Fruit fly (Drosophila melanogaster) whole organism, embryonic: ENCODE measurements around the gene CG13385.

Experiments used
- Abd-B ChIP-seq: fragments of 200-800 bp; sonication (Bioruptor generic); optimal IDR thresholded peaks from 2 replicates; lab custom pipeline; 2018; ENCODE audit warnings: missing biosample characterization, mild to moderate bottlenecking, missing genetic modification characterization, moderate library complexity
- Antp ChIP-seq: fragments of 200-800 bp; sonication (Bioruptor generic); optimal IDR thresholded peaks from 3 replicates; lab custom pipeline; 2016; ENCODE audit warnings: missing biosample characterization, missing genetic modification characterization
- Atf6 ChIP-seq: fragments of 200-800 bp; sonication (Bioruptor generic); IDR thresholded peaks from 2 replicates; pipeline ENCODE4 v1.3.6; 2022; ENCODE audit warnings: missing biosample characterization, missing genetic modification characterization
- Awh ChIP-seq: fragments of 200-800 bp; sonication (Bioruptor generic); IDR thresholded peaks from 2 replicates; pipeline ENCODE4, ENCODE4 v1.3.6; 2022; ENCODE audit warnings: missing biosample characterization, missing genetic modification characterization
- CG10543 ChIP-seq: fragments of 200-800 bp; sonication (Bioruptor generic); optimal IDR thresholded peaks from 3 replicates; lab custom pipeline; 2017; ENCODE audit warnings: missing biosample characterization, mild to moderate bottlenecking, missing genetic modification characterization, moderate library complexity
- CG12155 ChIP-seq: fragments of 200-800 bp; sonication (Bioruptor generic); optimal IDR thresholded peaks from 3 replicates; lab custom pipeline; 2016; ENCODE audit warnings: missing biosample characterization, missing genetic modification characterization
- CG12769 ChIP-seq: fragments of 200-800 bp; sonication (Bioruptor generic); optimal IDR thresholded peaks from 2 replicates; lab custom pipeline; 2019; ENCODE audit warnings: missing biosample characterization, mild to moderate bottlenecking, missing genetic modification characterization, moderate library complexity
- CG14710 ChIP-seq: fragments of 200-800 bp; sonication (Bioruptor generic); optimal IDR thresholded peaks from 3 replicates; lab custom pipeline; 2019; ENCODE audit warnings: missing biosample characterization, mild to moderate bottlenecking, missing genetic modification characterization, moderate library complexity
- CG14965 ChIP-seq: fragments of 200-800 bp; sonication (Bioruptor generic); optimal IDR thresholded peaks from 2 replicates; lab custom pipeline; 2016; ENCODE audit warnings: missing biosample characterization, missing genetic modification characterization, borderline replicate concordance
- CG1602 ChIP-seq: fragments of 200-800 bp; sonication (Bioruptor generic); optimal IDR thresholded peaks from 3 replicates; lab custom pipeline; 2016; ENCODE audit warnings: missing biosample characterization, missing genetic modification characterization
- CG18262 ChIP-seq: fragments of 200-800 bp; optimal IDR thresholded peaks from 3 replicates; lab custom pipeline; 2019; ENCODE audit warnings: missing biosample characterization, mild to moderate bottlenecking, missing genetic modification characterization, moderate library complexity
- CG1832 ChIP-seq: fragments of 200-800 bp; sonication (Bioruptor generic); optimal IDR thresholded peaks from 2 replicates; lab custom pipeline; 2017; ENCODE audit warnings: missing biosample characterization, mild to moderate bottlenecking, missing genetic modification characterization, inconsistent platforms
- CG2889 ChIP-seq: fragments of 200-800 bp; sonication (Bioruptor generic); IDR thresholded peaks from 3 replicates; pipeline ENCODE4 v1.3.6; 2022; ENCODE audit warnings: missing biosample characterization, missing genetic modification characterization
- CG30020 ChIP-seq: fragments of 200-800 bp; optimal IDR thresholded peaks from 2 replicates; lab custom pipeline; 2019; ENCODE audit warnings: missing biosample characterization, mild to moderate bottlenecking, missing genetic modification characterization, moderate library complexity
- CG31388 ChIP-seq: fragments of 200-800 bp; sonication (Bioruptor generic); optimal IDR thresholded peaks from 2 replicates; lab custom pipeline; 2016; ENCODE audit warnings: missing biosample characterization, missing genetic modification characterization
- CG34224 ChIP-seq: fragments of 200-800 bp; sonication (Bioruptor generic); IDR thresholded peaks from 3 replicates; pipeline ENCODE4 v1.3.6; 2022; ENCODE audit warnings: missing biosample characterization, missing genetic modification characterization; ENCODE audit not compliant: partially characterized antibody
- CG34376 ChIP-seq: fragments of 200-800 bp; sonication (Bioruptor generic); optimal IDR thresholded peaks from 2 replicates; lab custom pipeline; 2018; ENCODE audit warnings: missing biosample characterization, mild to moderate bottlenecking, missing genetic modification characterization
- CG3726 ChIP-seq: fragments of 200-800 bp; sonication (Bioruptor generic); IDR thresholded peaks from 3 replicates; pipeline ENCODE4, ENCODE4 v1.3.6; 2022; ENCODE audit warnings: missing biosample characterization, missing genetic modification characterization
- CG6654 ChIP-seq: fragments of 200-800 bp; sonication (Bioruptor generic); optimal IDR thresholded peaks from 2 replicates; lab custom pipeline; 2017; ENCODE audit warnings: missing biosample characterization, mild to moderate bottlenecking, missing genetic modification characterization
- CG8281 ChIP-seq: fragments of 200-800 bp; sonication (Bioruptor generic); optimal IDR thresholded peaks from 2 replicates; lab custom pipeline; 2018; ENCODE audit warnings: missing biosample characterization, mild to moderate bottlenecking, missing genetic modification characterization, moderate library complexity
- CG8388 ChIP-seq: fragments of 200-800 bp; sonication (Bioruptor generic); optimal IDR thresholded peaks from 2 replicates; lab custom pipeline; 2019; ENCODE audit warnings: missing biosample characterization, mild to moderate bottlenecking, missing genetic modification characterization, moderate library complexity
- Deaf1 ChIP-seq: fragments of 200-800 bp; optimal IDR thresholded peaks from 3 replicates; lab custom pipeline; 2019; ENCODE audit warnings: missing biosample characterization, mild to moderate bottlenecking, missing genetic modification characterization, moderate library complexity
- Dip2 ChIP-seq: fragments of 200-800 bp; sonication (Bioruptor generic); IDR thresholded peaks from 2 replicates; pipeline ENCODE4 v1.3.6; 2022; ENCODE audit warnings: missing biosample characterization, missing genetic modification characterization
- Gsc ChIP-seq: fragments of 200-800 bp; sonication (Bioruptor generic); IDR thresholded peaks from 2 replicates; pipeline ENCODE4 v1.3.6; 2022; ENCODE audit warnings: missing biosample characterization, missing genetic modification characterization
- H2.0 ChIP-seq: fragments of 200-800 bp; sonication (Bioruptor generic); IDR thresholded peaks from 2 replicates; pipeline ENCODE4 v1.3.6; 2022; ENCODE audit warnings: missing biosample characterization, missing genetic modification characterization
- HmgD ChIP-seq: fragments of 200-800 bp; sonication (Bioruptor generic); optimal IDR thresholded peaks from 3 replicates; lab custom pipeline; 2016; ENCODE audit warnings: missing biosample characterization, missing genetic modification characterization
- Hr39 ChIP-seq: fragments of >200 bp; optimal IDR thresholded peaks from 2 replicates; lab custom pipeline; 2017
- Hsf ChIP-seq: fragments of 200-800 bp; sonication (Bioruptor generic); optimal IDR thresholded peaks from 3 replicates; lab custom pipeline; 2016; ENCODE audit warnings: missing biosample characterization, missing genetic modification characterization
- Jarid2 ChIP-seq: fragments of 200-800 bp; sonication (Bioruptor generic); optimal IDR thresholded peaks from 3 replicates; lab custom pipeline; 2017; ENCODE audit warnings: mild to moderate bottlenecking, missing biosample characterization, missing genetic modification reagents, missing genetic modification characterization
- Med ChIP-seq: fragments of 200-800 bp; sonication (Bioruptor generic); peaks from one replicate; lab custom pipeline; 2016; ENCODE audit warnings: missing biosample characterization, missing genetic modification characterization, mild to moderate bottlenecking, inconsistent platforms, moderate library complexity
- Oaz ChIP-seq: fragments of 200-800 bp; sonication (Bioruptor generic); IDR thresholded peaks from 2 replicates; pipeline ENCODE4 v1.3.6; 2022; ENCODE audit warnings: missing biosample characterization, missing genetic modification characterization
- TFAM ChIP-seq: fragments of 200-800 bp; sonication (Bioruptor generic); optimal IDR thresholded peaks from 2 replicates; lab custom pipeline; 2017; ENCODE audit warnings: missing biosample characterization, missing genetic modification characterization, inconsistent platforms
- al ChIP-seq: fragments of 200-800 bp; sonication (Bioruptor generic); IDR thresholded peaks from 2 replicates; pipeline ENCODE4 v1.3.6; 2022; ENCODE audit warnings: missing biosample characterization, missing genetic modification characterization
- bbx ChIP-seq: fragments of 200-800 bp; sonication (Bioruptor generic); IDR thresholded peaks from 2 replicates; pipeline ENCODE4 v1.3.6; 2022; ENCODE audit warnings: missing biosample characterization, missing genetic modification characterization; ENCODE audit not compliant: partially characterized antibody
- caup ChIP-seq: fragments of 200-800 bp; sonication (Bioruptor generic); optimal IDR thresholded peaks from 3 replicates; lab custom pipeline; 2017; ENCODE audit warnings: missing biosample characterization, mild to moderate bottlenecking, missing genetic modification characterization, moderate library complexity; ENCODE audit not compliant: severe bottlenecking
- eve ChIP-seq, 2 experiments: fragments of >200 bp; optimal IDR thresholded peaks; 2 replicates each; lab custom pipeline; 2017; ENCODE audit warnings: missing biosample characterization in 2 of 2, missing genetic modification characterization in 2 of 2
- grau ChIP-seq: fragments of 200-800 bp; optimal IDR thresholded peaks from 3 replicates; lab custom pipeline; 2019; ENCODE audit warnings: missing biosample characterization, mild to moderate bottlenecking, missing genetic modification characterization, moderate library complexity
- gsb ChIP-seq: fragments of 200-800 bp; sonication (Bioruptor generic); IDR thresholded peaks from 2 replicates; pipeline ENCODE4 v1.3.6; 2022; ENCODE audit warnings: missing biosample characterization, missing genetic modification characterization
- hb ChIP-seq: fragments of 200-800 bp; sonication (Bioruptor generic); IDR thresholded peaks from 3 replicates; pipeline ENCODE4 v1.3.6; 2022; ENCODE audit warnings: missing biosample characterization, missing genetic modification characterization; ENCODE audit not compliant: partially characterized antibody
- jing ChIP-seq: fragments of 200-800 bp; sonication (Bioruptor generic); optimal IDR thresholded peaks from 2 replicates; lab custom pipeline; 2018; ENCODE audit warnings: missing biosample characterization, mild to moderate bottlenecking, missing genetic modification characterization
- pb ChIP-seq: fragments of 200-800 bp; sonication (Bioruptor generic); optimal IDR thresholded peaks from 3 replicates; lab custom pipeline; 2016; ENCODE audit warnings: missing biosample characterization, missing genetic modification characterization
- pnt ChIP-seq: fragments of 200-800 bp; sonication (Bioruptor generic); optimal IDR thresholded peaks from 3 replicates; lab custom pipeline; 2016; ENCODE audit warnings: missing biosample characterization, missing genetic modification characterization
- ranshi ChIP-seq: fragments of 200-800 bp; sonication (Bioruptor generic); IDR thresholded peaks from 2 replicates; pipeline ENCODE4 v1.3.6; 2022; ENCODE audit warnings: missing biosample characterization, missing genetic modification characterization
- ro ChIP-seq: fragments of 200-800 bp; sonication (Bioruptor generic); IDR thresholded peaks from 2 replicates; pipeline ENCODE4 v1.3.6; 2022; ENCODE audit warnings: missing biosample characterization, missing genetic modification characterization
- run ChIP-seq: fragments of 200-800 bp; sonication (Bioruptor generic); optimal IDR thresholded peaks from 3 replicates; lab custom pipeline; 2018; ENCODE audit warnings: missing biosample characterization, mild to moderate bottlenecking, missing genetic modification characterization
- so ChIP-seq: fragments of 200-800 bp; sonication (Bioruptor generic); IDR thresholded peaks from 3 replicates; pipeline ENCODE4 v1.3.6; 2022; ENCODE audit warnings: missing biosample characterization, missing genetic modification characterization
- stc ChIP-seq: fragments of 200-800 bp; sonication (Bioruptor generic); IDR thresholded peaks from 2 replicates; pipeline ENCODE4 v1.3.6; 2022; ENCODE audit warnings: missing biosample characterization, missing genetic modification characterization
- tll ChIP-seq, 2 experiments: fragments of 200-800 bp in 1 of 2; fragments of >200 bp in 1 of 2; sonication (Bioruptor generic) in 1 of 2; optimal IDR thresholded peaks; 2 replicates each; lab custom pipeline; 2017 to 2019; ENCODE audit warnings: missing biosample characterization in 2 of 2, missing genetic modification characterization in 2 of 2, mild to moderate bottlenecking in 1 of 2, moderate library complexity in 1 of 2

Gene CG13385

dm6 chr2L:8403286-8404270 lies 7.1 kb downstream of the CG13385 start, which contains the start of gene emb (continued):
- TF ChIP-seq CG18262, result peak; percentile 42
- 0 out of 2 replicates have a peak, but pooled peaks have one; percentile 17 for TF ChIP-seq ranshi (GFP tag; lab: Robert Waterston, UW)
- TF ChIP-seq pb (GFP tag; lab: Kevin White, UChicago), result peak; percentile 36
- TF ChIP-seq CG14965 (GFP tag; lab: Kevin White, UChicago), result no peak
- TF ChIP-seq gsb (GFP tag; lab: Robert Waterston, UW), result no peak
- no peak for TF ChIP-seq Deaf1 (tag; lab: Kevin White, UChicago)
- no peak for TF ChIP-seq Gsc (GFP tag; lab: Robert Waterston, UW)
- peak; percentile 93 for TF ChIP-seq Med
- TF ChIP-seq Dip2 (GFP tag; lab: Robert Waterston, UW), result no peak
- no peak for TF ChIP-seq so (GFP tag; lab: Robert Waterston, UW)
- TF ChIP-seq Abd-B (GFP tag; lab: Kevin White, UChicago), result no peak
- no peak for TF ChIP-seq eve (GFP tag; optimal IDR thresholded peaks at IDR 0.05; lab: Kevin White, UChicago)
- TF ChIP-seq HmgD (GFP tag; lab: Kevin White, UChicago), result peak; percentile 90
- TF ChIP-seq tll (GFP tag; optimal IDR thresholded peaks at IDR 0.05; lab: Kevin White, UChicago), result peak in 1 of 2 experiments; percentile 1
- TF ChIP-seq ro, result no peak
- TF ChIP-seq al (GFP tag; lab: Robert Waterston, UW), result peak; percentile 37; the same call in 1 of the 2 replicates
- peak; percentile 36 for TF ChIP-seq caup (GFP tag; lab: Kevin White, UChicago)
- TF ChIP-seq grau, result peak; percentile 49
- TF ChIP-seq Atf6 (GFP tag; lab: Robert Waterston, UW), result peak; percentile 39; the same call in 1 of the 2 replicates
- peak; percentile 95 for TF ChIP-seq CG34224
- TF ChIP-seq CG30020, result peak; percentile 71
- 0 out of 2 replicates have a peak, but pooled peaks have one; percentile 22 for TF ChIP-seq H2.0 (GFP tag; lab: Robert Waterston, UW)
- TF ChIP-seq CG3726 (GFP tag; lab: Robert Waterston, UW), result no peak
- peak; percentile 40 for TF ChIP-seq Hsf (GFP tag; lab: Kevin White, UChicago)
- TF ChIP-seq CG1832 (GFP tag; lab: Kevin White, UChicago), result no peak
- TF ChIP-seq CG12155 (GFP tag; lab: Kevin White, UChicago), result peak; percentile 28
- no peak for TF ChIP-seq Awh (GFP tag; lab: Robert Waterston, UW)
- no peak for TF ChIP-seq CG10543
- peak; percentile 24 for TF ChIP-seq CG34376
- TF ChIP-seq Antp (GFP tag; lab: Kevin White, UChicago), result peak; percentile 59
- TF ChIP-seq CG31388 (GFP tag; lab: Kevin White, UChicago), result no peak
- no peak for TF ChIP-seq CG2889
- TF ChIP-seq pnt (GFP tag; lab: Kevin White, UChicago), result no peak
- no peak for TF ChIP-seq run
- TF ChIP-seq CG14710 (tag; lab: Kevin White, UChicago), result peak; percentile 97
- peak; percentile 4 for TF ChIP-seq CG8388
- TF ChIP-seq TFAM, result no peak
- no peak for TF ChIP-seq Jarid2 (GFP tag; lab: Kevin White, UChicago)
- peak; percentile 96 for TF ChIP-seq bbx (GFP tag; lab: Robert Waterston, UW)
- TF ChIP-seq Oaz (GFP tag; lab: Robert Waterston, UW), result no peak
- peak; percentile 99 for TF ChIP-seq hb (GFP tag; lab: Robert Waterston, UW)
- TF ChIP-seq CG6654 (GFP tag; lab: Kevin White, UChicago), result no peak
- TF ChIP-seq CG1602 (GFP tag; lab: Kevin White, UChicago), result peak; percentile 33
- TF ChIP-seq CG12769, result no peak
- no peak for TF ChIP-seq Hr39
- TF ChIP-seq stc (GFP tag; lab: Robert Waterston, UW), result no peak
- TF ChIP-seq CG8281 (tag; lab: Kevin White, UChicago), result no peak
- no peak for TF ChIP-seq jing
